Worm (Caenorhabditis elegans) whole organism, L4 larva: ENCODE data around the gene spat-2.

Source experiments
- attf-4 ChIP-seq: sonication (generic microtip); optimal IDR thresholded peaks from 3 replicates; lab custom pipeline; 2017; ENCODE audit warnings: missing biosample characterization, missing genetic modification characterization
- dpl-1 ChIP-seq: fragments of 150-350 bp; optimal IDR thresholded peaks from 2 replicates; lab custom pipeline; 2014; ENCODE audit warnings: missing biosample characterization, missing genetic modification reagents, missing genetic modification characterization
- dve-1 ChIP-seq: sonication (generic microtip); optimal IDR thresholded peaks from 2 replicates; lab custom pipeline; 2017; ENCODE audit warnings: antibody characterized with exemption, mild to moderate bottlenecking, missing genetic modification characterization, missing compliant biosample characterization; ENCODE audit not compliant: insufficient read depth
- lsy-2 ChIP-seq, 2 experiments: fragments of 150-350 bp in 1 of 2; sonication (generic microtip) in 1 of 2; optimal IDR thresholded peaks; 2 replicates each; lab custom pipeline; 2014 to 2017; ENCODE audit warnings: missing biosample characterization in 2 of 2, missing genetic modification characterization in 2 of 2
- zag-1 ChIP-seq: fragments of 150-350 bp; optimal IDR thresholded peaks from 2 replicates; lab custom pipeline; 2014; ENCODE audit warnings: missing biosample characterization, missing genetic modification characterization

DNA sequence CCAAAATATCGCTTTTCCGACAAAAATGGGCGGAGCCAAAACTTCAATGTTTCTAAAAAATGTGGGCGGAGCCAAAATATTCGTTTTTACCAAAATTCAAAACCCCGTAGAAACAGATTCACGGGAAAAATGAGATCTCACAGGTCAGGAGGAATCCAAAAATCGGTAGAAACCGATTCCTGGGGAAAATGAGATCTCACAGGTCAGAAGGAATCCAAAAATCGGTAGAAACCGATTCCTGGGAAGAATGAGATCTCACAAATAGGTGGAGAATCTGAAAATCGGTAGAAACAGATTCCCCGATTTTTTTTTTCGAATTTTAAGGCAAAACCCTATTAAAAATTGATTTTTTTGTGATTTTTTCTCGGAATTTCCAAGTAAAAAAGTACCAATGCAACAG, 56.7 kb downstream of the spat-2 start:
- no peak for TF ChIP-seq zag-1 (tag; lab: Kevin White, UChicago)
- TF ChIP-seq dve-1 (tag; lab: Kevin White, UChicago), result no peak
- TF ChIP-seq lsy-2 (tag; optimal IDR thresholded peaks at IDR 0.05; lab: Kevin White, UChicago), result no peak
- no peak for TF ChIP-seq dpl-1 (GFP tag; lab: Kevin White, UChicago)
- TF ChIP-seq attf-4 (tag; lab: Kevin White, UChicago), result no peak
